Fruit fly (Drosophila melanogaster) whole organism, embryonic: Measurements from ENCODE around the gene CG31832.

Source experiments
- Antp ChIP-seq: fragments of 200-800 bp; sonication (Bioruptor generic); optimal IDR thresholded peaks from 3 replicates; lab custom pipeline; 2016; ENCODE audit warnings: missing biosample characterization, missing genetic modification characterization
- BEAF-32 ChIP-seq: fragments of 200-800 bp; sonication (Bioruptor generic); optimal IDR thresholded peaks from 3 replicates; lab custom pipeline; 2017; ENCODE audit warnings: missing biosample characterization, missing genetic modification characterization, mild to moderate bottlenecking, moderate library complexity, missing genetic modification reagents
- CG12942 ChIP-seq: fragments of 200-800 bp; sonication (Bioruptor generic); optimal IDR thresholded peaks from 3 replicates; lab custom pipeline; 2016; ENCODE audit warnings: missing biosample characterization, missing genetic modification characterization
- CG14710 ChIP-seq: fragments of 200-800 bp; sonication (Bioruptor generic); optimal IDR thresholded peaks from 3 replicates; lab custom pipeline; 2019; ENCODE audit warnings: missing biosample characterization, mild to moderate bottlenecking, missing genetic modification characterization, moderate library complexity
- CG17829 ChIP-seq: fragments of 200-800 bp; optimal IDR thresholded peaks from 2 replicates; lab custom pipeline; 2019; ENCODE audit warnings: missing biosample characterization, mild to moderate bottlenecking, missing genetic modification characterization, moderate library complexity
- CG32767 ChIP-seq: fragments of 200-800 bp; sonication (Bioruptor generic); IDR thresholded peaks from 2 replicates; pipeline ENCODE4 v1.3.6; 2022; ENCODE audit warnings: missing biosample characterization, missing genetic modification characterization
- CG33213 ChIP-seq: fragments of 200-800 bp; sonication (Bioruptor generic); optimal IDR thresholded peaks from 3 replicates; lab custom pipeline; 2016; ENCODE audit warnings: missing biosample characterization, missing genetic modification characterization
- CG4424 ChIP-seq: fragments of 200-800 bp; sonication (Bioruptor generic); optimal IDR thresholded peaks from 3 replicates; lab custom pipeline; 2016; ENCODE audit warnings: missing biosample characterization, missing genetic modification characterization
- CG6683 ChIP-seq: fragments of 200-800 bp; sonication (Bioruptor generic); optimal IDR thresholded peaks from 2 replicates; lab custom pipeline; 2017; ENCODE audit warnings: missing biosample characterization, mild to moderate bottlenecking, missing genetic modification characterization, missing genetic modification reagents
- CG8290 ChIP-seq, 3 experiments: fragments of 200-800 bp; sonication (Bioruptor generic); optimal IDR thresholded peaks; 2 replicates each; lab custom pipeline; 2016 to 2019; ENCODE audit warnings: missing biosample characterization in 3 of 3, missing genetic modification characterization in 3 of 3, mild to moderate bottlenecking in 2 of 3, moderate library complexity in 1 of 3
- CG8388 ChIP-seq: fragments of 200-800 bp; sonication (Bioruptor generic); optimal IDR thresholded peaks from 2 replicates; lab custom pipeline; 2019; ENCODE audit warnings: missing biosample characterization, mild to moderate bottlenecking, missing genetic modification characterization, moderate library complexity
- Dek ChIP-seq: fragments of 200-800 bp; sonication (Bioruptor generic); optimal IDR thresholded peaks from 3 replicates; lab custom pipeline; 2019; ENCODE audit warnings: missing biosample characterization, mild to moderate bottlenecking, missing genetic modification characterization, moderate library complexity
- Elba2 ChIP-seq: fragments of 200-800 bp; sonication (Bioruptor generic); optimal IDR thresholded peaks from 3 replicates; lab custom pipeline; 2016; ENCODE audit warnings: missing biosample characterization, missing genetic modification characterization
- HLH54F ChIP-seq: fragments of 200-800 bp; sonication (Bioruptor generic); optimal IDR thresholded peaks from 3 replicates; lab custom pipeline; 2016; ENCODE audit warnings: missing biosample characterization, missing genetic modification characterization
- Hand ChIP-seq: fragments of 200-800 bp; sonication (Bioruptor generic); optimal IDR thresholded peaks from 2 replicates; lab custom pipeline; 2017; ENCODE audit warnings: mild to moderate bottlenecking, missing biosample characterization, missing genetic modification reagents, missing genetic modification characterization
- Hmx ChIP-seq: fragments of 200-800 bp; sonication (Bioruptor generic); optimal IDR thresholded peaks from 2 replicates; lab custom pipeline; 2016; ENCODE audit warnings: missing biosample characterization, missing genetic modification characterization
- Hr39 ChIP-seq: fragments of >200 bp; optimal IDR thresholded peaks from 2 replicates; lab custom pipeline; 2017
- MBD-R2 ChIP-seq: fragments of 200-800 bp; sonication (Bioruptor generic); IDR thresholded peaks from 2 replicates; pipeline ENCODE4 v1.3.6; 2022; ENCODE audit warnings: missing biosample characterization, missing genetic modification characterization
- NC2α ChIP-seq: fragments of 200-800 bp; sonication (Bioruptor generic); optimal IDR thresholded peaks from 2 replicates; lab custom pipeline; 2016; ENCODE audit warnings: missing biosample characterization, missing genetic modification characterization
- Nf-YC ChIP-seq: fragments of 200-800 bp; optimal IDR thresholded peaks from 3 replicates; lab custom pipeline; 2019; ENCODE audit warnings: missing biosample characterization, mild to moderate bottlenecking, missing genetic modification characterization, moderate library complexity
- Sry-δ ChIP-seq: fragments of 200-800 bp; sonication (Bioruptor generic); optimal IDR thresholded peaks from 2 replicates; lab custom pipeline; 2016; ENCODE audit warnings: missing biosample characterization, missing genetic modification characterization
- ac ChIP-seq: fragments of 200-800 bp; sonication (Bioruptor generic); optimal IDR thresholded peaks from 3 replicates; lab custom pipeline; 2017; ENCODE audit warnings: missing biosample characterization, mild to moderate bottlenecking, missing genetic modification characterization
- al ChIP-seq: fragments of 200-800 bp; sonication (Bioruptor generic); IDR thresholded peaks from 2 replicates; pipeline ENCODE4 v1.3.6; 2022; ENCODE audit warnings: missing biosample characterization, missing genetic modification characterization
- bab2 ChIP-seq: fragments of 200-800 bp; sonication (Bioruptor generic); optimal IDR thresholded peaks from 2 replicates; lab custom pipeline; 2016; ENCODE audit warnings: missing biosample characterization, missing genetic modification characterization
- bbx ChIP-seq: fragments of 200-800 bp; sonication (Bioruptor generic); IDR thresholded peaks from 2 replicates; pipeline ENCODE4 v1.3.6; 2022; ENCODE audit warnings: missing biosample characterization, missing genetic modification characterization; ENCODE audit not compliant: partially characterized antibody
- bcd ChIP-seq: fragments of 200-800 bp; sonication (Bioruptor generic); optimal IDR thresholded peaks from 2 replicates; lab custom pipeline; 2017; ENCODE audit warnings: missing biosample characterization, mild to moderate bottlenecking, missing genetic modification characterization
- bigmax ChIP-seq: fragments of 200-800 bp; sonication (Bioruptor generic); optimal IDR thresholded peaks from 2 replicates; lab custom pipeline; 2018; ENCODE audit warnings: missing biosample characterization, mild to moderate bottlenecking, missing genetic modification characterization
- caup ChIP-seq: fragments of 200-800 bp; sonication (Bioruptor generic); optimal IDR thresholded peaks from 3 replicates; lab custom pipeline; 2017; ENCODE audit warnings: missing biosample characterization, mild to moderate bottlenecking, missing genetic modification characterization, moderate library complexity; ENCODE audit not compliant: severe bottlenecking
- chm ChIP-seq: fragments of 200-800 bp; sonication (Bioruptor generic); IDR thresholded peaks from 2 replicates; pipeline ENCODE4 v1.3.6; 2022; ENCODE audit warnings: missing biosample characterization, missing genetic modification characterization
- chn ChIP-seq: fragments of 200-800 bp; sonication (Bioruptor generic); optimal IDR thresholded peaks from 2 replicates; lab custom pipeline; 2016; ENCODE audit warnings: missing biosample characterization, missing genetic modification characterization
- en ChIP-seq: fragments of 200-800 bp; sonication (Bioruptor generic); optimal IDR thresholded peaks from 2 replicates; lab custom pipeline; 2016; ENCODE audit warnings: missing biosample characterization, missing genetic modification characterization
- hkb ChIP-seq, 2 experiments: fragments of 200-800 bp in 1 of 2; fragments of >200 bp in 1 of 2; sonication (Bioruptor generic) in 1 of 2; IDR thresholded peaks in 1 of 2; optimal IDR thresholded peaks in 1 of 2; 2 replicates each; pipeline versions ENCODE4 v1.3.6 to Lab custom; 2017 to 2022; ENCODE audit warnings: missing biosample characterization in 1 of 2, missing genetic modification characterization in 1 of 2
- insv ChIP-seq, 2 experiments: fragments of 200-800 bp; sonication (Bioruptor generic); optimal IDR thresholded peaks; 3 replicates each; lab custom pipeline; 2016 to 2018; ENCODE audit warnings: missing biosample characterization in 2 of 2, missing genetic modification characterization in 2 of 2
- klu ChIP-seq: fragments of 200-800 bp; sonication (Bioruptor generic); IDR thresholded peaks from 2 replicates; pipeline ENCODE4 v1.3.6; 2022; ENCODE audit warnings: missing biosample characterization, missing genetic modification characterization
- lmd ChIP-seq: fragments of 200-800 bp; sonication (Bioruptor generic); IDR thresholded peaks from 2 replicates; pipeline ENCODE4 v1.3.6; 2022; ENCODE audit warnings: missing biosample characterization, missing genetic modification characterization
- nau ChIP-seq: fragments of 200-800 bp; sonication (Bioruptor generic); optimal IDR thresholded peaks from 3 replicates; lab custom pipeline; 2017; ENCODE audit warnings: missing biosample characterization, mild to moderate bottlenecking, missing genetic modification characterization, missing genetic modification reagents
- prd ChIP-seq, 3 experiments: fragments of >200 bp in 2 of 3; fragments of 200-800 bp in 1 of 3; sonication (Bioruptor generic) in 1 of 3; optimal IDR thresholded peaks in 2 of 3; IDR thresholded peaks in 1 of 3; 2 replicates in 2 of 3; 3 replicates in 1 of 3; pipeline versions ENCODE4 v1.3.6 to Lab custom; 2017 to 2022; ENCODE audit warnings: missing biosample characterization in 1 of 3, missing genetic modification characterization in 1 of 3
- pzg ChIP-seq: fragments of 200-800 bp; sonication (Bioruptor generic); optimal IDR thresholded peaks from 3 replicates; lab custom pipeline; 2018; ENCODE audit warnings: missing biosample characterization, mild to moderate bottlenecking, missing genetic modification characterization, moderate library complexity
- rib ChIP-seq: fragments of 200-800 bp; sonication (Bioruptor generic); IDR thresholded peaks from 2 replicates; pipeline ENCODE4 v1.3.6; 2022; ENCODE audit warnings: missing biosample characterization, missing genetic modification characterization
- ro ChIP-seq: fragments of 200-800 bp; sonication (Bioruptor generic); IDR thresholded peaks from 2 replicates; pipeline ENCODE4 v1.3.6; 2022; ENCODE audit warnings: missing biosample characterization, missing genetic modification characterization
- row ChIP-seq: fragments of 200-800 bp; sonication (Bioruptor generic); IDR thresholded peaks from 3 replicates; pipeline ENCODE4 v1.3.6; 2022; ENCODE audit warnings: missing biosample characterization, missing genetic modification characterization
- sens ChIP-seq: fragments of 200-800 bp; sonication (Bioruptor generic); peaks from one replicate; lab custom pipeline; 2016; ENCODE audit warnings: missing biosample characterization, missing genetic modification characterization
- shn ChIP-seq: fragments of 200-800 bp; sonication (Bioruptor generic); optimal IDR thresholded peaks from 3 replicates; lab custom pipeline; 2016; ENCODE audit warnings: missing biosample characterization, missing genetic modification characterization
- sr ChIP-seq: fragments of 200-800 bp; sonication (Bioruptor generic); IDR thresholded peaks from 3 replicates; pipeline ENCODE4 v1.3.6; 2022; ENCODE audit warnings: missing biosample characterization, missing genetic modification characterization
- tap ChIP-seq: fragments of 200-800 bp; optimal IDR thresholded peaks from 3 replicates; lab custom pipeline; 2019; ENCODE audit warnings: missing biosample characterization, mild to moderate bottlenecking, missing genetic modification characterization, moderate library complexity
- trem ChIP-seq: fragments of 200-800 bp; optimal IDR thresholded peaks from 3 replicates; lab custom pipeline; 2019; ENCODE audit warnings: missing biosample characterization, mild to moderate bottlenecking, missing genetic modification characterization, moderate library complexity
- tup ChIP-seq: fragments of 200-800 bp; sonication (Bioruptor generic); optimal IDR thresholded peaks from 2 replicates; lab custom pipeline; 2016; ENCODE audit warnings: missing biosample characterization, mild to moderate bottlenecking, missing genetic modification characterization, moderate library complexity
- wor ChIP-seq: fragments of 200-800 bp; sonication (Bioruptor generic); IDR thresholded peaks from 2 replicates; pipeline ENCODE4 v1.3.6; 2022; ENCODE audit warnings: missing biosample characterization, missing genetic modification characterization
- z ChIP-seq: fragments of 200-800 bp; sonication (Bioruptor generic); IDR thresholded peaks from 3 replicates; pipeline ENCODE4 v1.3.6; 2022; ENCODE audit warnings: missing biosample characterization, missing genetic modification characterization
- zen ChIP-seq: fragments of 200-800 bp; sonication (Bioruptor generic); optimal IDR thresholded peaks from 3 replicates; lab custom pipeline; 2018; ENCODE audit warnings: missing biosample characterization, mild to moderate bottlenecking, missing genetic modification characterization, moderate library complexity

CG31832 gene

dm6 chr2L:15039309-15039772 is 7.8 kb upstream of the CG31832 start (continued):
- TF ChIP-seq bcd (GFP tag; lab: Kevin White, UChicago) = peak; percentile 55
- TF ChIP-seq Sry-δ (GFP tag; lab: Kevin White, UChicago) = peak; percentile 76
- no peak for TF ChIP-seq nau (GFP tag; lab: Kevin White, UChicago)
- peak; percentile 22; the same call in 1 of the 2 replicates for TF ChIP-seq lmd (GFP tag; lab: Robert Waterston, UW)
- TF ChIP-seq MBD-R2 (GFP tag; lab: Robert Waterston, UW) = peak; percentile 87
- no peak for TF ChIP-seq ro (GFP tag; lab: Robert Waterston, UW)
- no peak for TF ChIP-seq z
- no peak for TF ChIP-seq insv (GFP tag; optimal IDR thresholded peaks at IDR 0.05; lab: Kevin White, UChicago)
- TF ChIP-seq klu (GFP tag; lab: Robert Waterston, UW) = no peak; the same call in 1 of the 2 replicates
- no peak for TF ChIP-seq en (GFP tag; lab: Kevin White, UChicago)
- TF ChIP-seq prd (optimal IDR thresholded peaks at IDR 0.05; lab: Kevin White, UChicago) = no peak
- peak; percentile 48; the same call in 1 of the 3 replicates for TF ChIP-seq prd (GFP tag; IDR thresholded peaks at IDR 0.05; lab: Robert Waterston, UW)
- TF ChIP-seq bigmax (GFP tag; lab: Kevin White, UChicago) = peak; percentile 2
- TF ChIP-seq NC2α = no peak
- no peak for TF ChIP-seq CG6683 (GFP tag; lab: Kevin White, UChicago)
- peak; percentile 21 for TF ChIP-seq caup (GFP tag; lab: Kevin White, UChicago)
- TF ChIP-seq Antp (GFP tag; lab: Kevin White, UChicago) = no peak
- peak; percentile 82 for TF ChIP-seq sens
- peak; percentile 74 for TF ChIP-seq pzg
- no peak for TF ChIP-seq tup (GFP tag; lab: Kevin White, UChicago)
- TF ChIP-seq CG17829 (tag; lab: Kevin White, UChicago) = no peak
- peak; percentile 47 for TF ChIP-seq chn (GFP tag; lab: Kevin White, UChicago)
- peak; percentile 39 for TF ChIP-seq Elba2 (GFP tag; lab: Kevin White, UChicago)
- no peak for TF ChIP-seq wor (GFP tag; lab: Robert Waterston, UW)
- TF ChIP-seq shn (GFP tag; lab: Kevin White, UChicago) = peak; percentile 39
- no peak for TF ChIP-seq chm (GFP tag; lab: Robert Waterston, UW)
- peak; percentile 58 for TF ChIP-seq trem
- TF ChIP-seq CG32767 (GFP tag; lab: Robert Waterston, UW) = 0 out of 2 replicates have a peak, but pooled peaks have one; percentile 8
- peak; percentile 60 for TF ChIP-seq ac (GFP tag; lab: Kevin White, UChicago)
- peak; percentile 40 for TF ChIP-seq hkb (optimal IDR thresholded peaks at IDR 0.05; lab: Kevin White, UChicago)
- TF ChIP-seq hkb (GFP tag; IDR thresholded peaks at IDR 0.05; lab: Robert Waterston, UW) = no peak
- TF ChIP-seq CG33213 (GFP tag; lab: Kevin White, UChicago) = peak; percentile 39
- 0 out of 2 replicates have a peak, but pooled peaks have one; percentile 12 for TF ChIP-seq al
- peak; percentile 82 for TF ChIP-seq row
- TF ChIP-seq Hr39 = no peak
- no peak for TF ChIP-seq Hand (GFP tag; lab: Kevin White, UChicago)
- no peak for TF ChIP-seq CG8388 (GFP tag; lab: Kevin White, UChicago)
- TF ChIP-seq zen (tag; lab: Kevin White, UChicago) = peak; percentile 39
- peak; percentile 24 for TF ChIP-seq bab2 (GFP tag; lab: Kevin White, UChicago)
- peak; percentile 40 for TF ChIP-seq Dek
- peak; percentile 28 for TF ChIP-seq CG4424 (GFP tag; lab: Kevin White, UChicago)
- TF ChIP-seq tap (tag; lab: Kevin White, UChicago) = no peak
- no peak for TF ChIP-seq sr
- peak; percentile 87 for TF ChIP-seq BEAF-32 (GFP tag; lab: Kevin White, UChicago)
- TF ChIP-seq CG14710 (tag; lab: Kevin White, UChicago) = peak; percentile 25
- peak; percentile 23 for TF ChIP-seq HLH54F (GFP tag; lab: Kevin White, UChicago)
- TF ChIP-seq CG12942 (GFP tag; lab: Kevin White, UChicago) = no peak
- peak; percentile 91 for TF ChIP-seq bbx (GFP tag; lab: Robert Waterston, UW)
- no peak for TF ChIP-seq Hmx
- TF ChIP-seq Nf-YC (tag; lab: Kevin White, UChicago) = no peak
- no peak for TF ChIP-seq rib (GFP tag; lab: Robert Waterston, UW)
- TF ChIP-seq CG8290 (GFP tag; optimal IDR thresholded peaks at IDR 0.05; lab: Kevin White, UChicago) = peak; percentile 17
- TF ChIP-seq CG8290 (tag; optimal IDR thresholded peaks at IDR 0.05; lab: Kevin White, UChicago) = no peak
